Fruit fly (Drosophila melanogaster): ENCODE data around the gene Phyhd1.

Phyhd1 gene

dm6 chr3R:10686307-10687094, 5.8 kb upstream of the Phyhd1 start, which contains the start of gene Skel:
Gene Skel (plus strand): TSS chr3R:10686943.
- TF ChIP-seq cyc (GFP tag; optimal IDR thresholded peaks at IDR 0.05) (no peak), CG11294 (GFP tag; IDR thresholded peaks at IDR 0.05) (no peak), CG3919 (GFP tag; optimal IDR thresholded peaks at IDR 0.05) (no peak), Sox14 (GFP tag; optimal IDR thresholded peaks at IDR 0.05) (no peak), dsx (GFP tag; optimal IDR thresholded peaks at IDR 0.05; ENCODE audit: poor library complexity, severe bottlenecking) (peak; percentile 98), ss (GFP tag; optimal IDR thresholded peaks at IDR 0.05) (peak in 1 of 2 experiments; percentile 18), CG16779 (tag; optimal IDR thresholded peaks at IDR 0.05) (peak; percentile 8), Ets21C (GFP tag; optimal IDR thresholded peaks at IDR 0.05) (no peak), Blimp-1 (GFP tag; optimal IDR thresholded peaks at IDR 0.05) (no peak), CG6163 (GFP tag; IDR thresholded peaks at IDR 0.05) (no peak; the same call in 2 of the 3 replicates), achi (GFP tag; optimal IDR thresholded peaks at IDR 0.05) (no peak), CG11762 (GFP tag; optimal IDR thresholded peaks at IDR 0.05; ENCODE audit: insufficient read depth) (no peak), Eip78C (GFP tag) (peak; percentile 50), pdm3 (GFP tag; optimal IDR thresholded peaks at IDR 0.05) (no peak), eg (GFP tag; IDR thresholded peaks at IDR 0.05) (peak; percentile 61; the same call in 2 of the 3 replicates), fd85E (GFP tag; optimal IDR thresholded peaks at IDR 0.05) (no peak), Lpt (GFP tag; optimal IDR thresholded peaks at IDR 0.05) (peak; percentile 25), esn (GFP tag; optimal IDR thresholded peaks at IDR 0.05) (peak; percentile 13)

dm6 chr3R:10684284-10684683, 3.6 kb upstream of the Phyhd1 start:
- no peak for TF ChIP-seq spab (GFP tag; optimal IDR thresholded peaks at IDR 0.05)
- peak; percentile 39 for TF ChIP-seq lz (GFP tag; optimal IDR thresholded peaks at IDR 0.05)
- peak; percentile 33 for TF ChIP-seq net (GFP tag; optimal IDR thresholded peaks at IDR 0.05)
- TF ChIP-seq dsx (GFP tag; optimal IDR thresholded peaks at IDR 0.05; ENCODE audit: poor library complexity, severe bottlenecking) = no peak
- TF ChIP-seq Eip78C (GFP tag) = peak; percentile 90
- TF ChIP-seq eg (GFP tag; IDR thresholded peaks at IDR 0.05) = peak; percentile 79
- no peak for TF ChIP-seq Ets21C (GFP tag; optimal IDR thresholded peaks at IDR 0.05)
- TF ChIP-seq Eip93F (GFP tag; optimal IDR thresholded peaks at IDR 0.05) = no peak
- TF ChIP-seq CG8319 (GFP tag; optimal IDR thresholded peaks at IDR 0.05) = no peak
- TF ChIP-seq svp (GFP tag) = peak; percentile 62
- TF ChIP-seq CG6854 (GFP tag; optimal IDR thresholded peaks at IDR 0.05) = no peak
- peak; percentile 49 for TF ChIP-seq Met (GFP tag; optimal IDR thresholded peaks at IDR 0.05)
- TF ChIP-seq CG6808 (GFP tag; optimal IDR thresholded peaks at IDR 0.05) = no peak
- TF ChIP-seq CG11762 (GFP tag; optimal IDR thresholded peaks at IDR 0.05; ENCODE audit: insufficient read depth) = no peak
- TF ChIP-seq fkh (GFP tag; optimal IDR thresholded peaks at IDR 0.05) = no peak
- no peak for TF ChIP-seq CG7368 (GFP tag; optimal IDR thresholded peaks at IDR 0.05)
- 0 out of 3 replicates have a peak, but pooled peaks have one; percentile 52 for TF ChIP-seq CG6163 (GFP tag; IDR thresholded peaks at IDR 0.05)
- peak; percentile 46 for TF ChIP-seq topi (GFP tag; optimal IDR thresholded peaks at IDR 0.05)
- TF ChIP-seq pdm3 (GFP tag; optimal IDR thresholded peaks at IDR 0.05) = peak; percentile 66
- TF ChIP-seq CG34406 (GFP tag; optimal IDR thresholded peaks at IDR 0.05) = peak; percentile 39
- no peak for TF ChIP-seq fd85E (GFP tag; optimal IDR thresholded peaks at IDR 0.05)
- peak; percentile 55 for TF ChIP-seq OdsH (GFP tag; optimal IDR thresholded peaks at IDR 0.05)
- TF ChIP-seq CG8632 (GFP tag; optimal IDR thresholded peaks at IDR 0.05) = peak; percentile 25
- no peak for TF ChIP-seq salr (GFP tag; optimal IDR thresholded peaks at IDR 0.05)
- peak; percentile 73 for TF ChIP-seq CG32006 (GFP tag; optimal IDR thresholded peaks at IDR 0.05)
- TF ChIP-seq CG9139 (GFP tag; optimal IDR thresholded peaks at IDR 0.05) = no peak
- peak; percentile 28 for TF ChIP-seq dac (GFP tag; optimal IDR thresholded peaks at IDR 0.05)
- TF ChIP-seq CG10631 (GFP tag; optimal IDR thresholded peaks at IDR 0.05) = peak; percentile 28
- peak; percentile 78 for TF ChIP-seq CG8119 (GFP tag; IDR thresholded peaks at IDR 0.05)
- TF ChIP-seq Sox102F (GFP tag; optimal IDR thresholded peaks at IDR 0.05) = peak; percentile 54
- TF ChIP-seq Blimp-1 (GFP tag; optimal IDR thresholded peaks at IDR 0.05) = no peak
- peak; percentile 40; the same call in 1 of the 2 replicates for TF ChIP-seq Gug (GFP tag; IDR thresholded peaks at IDR 0.05)
- peak; percentile 31 for TF ChIP-seq achi (GFP tag; optimal IDR thresholded peaks at IDR 0.05)
- TF ChIP-seq Sox15 (GFP tag; optimal IDR thresholded peaks at IDR 0.05) = no peak
- TF ChIP-seq Lpt (GFP tag; optimal IDR thresholded peaks at IDR 0.05) = peak; percentile 58
- peak; percentile 60 for TF ChIP-seq CG4318 (GFP tag; optimal IDR thresholded peaks at IDR 0.05)
- no peak for TF ChIP-seq fd59A (GFP tag; optimal IDR thresholded peaks at IDR 0.05)
- TF ChIP-seq Smox (GFP tag; optimal IDR thresholded peaks at IDR 0.05) = peak; percentile 33
- TF ChIP-seq ss (GFP tag; optimal IDR thresholded peaks at IDR 0.05) = no peak
- no peak for TF ChIP-seq CG1621 (tag; optimal IDR thresholded peaks at IDR 0.05)
